Fruit fly (Drosophila melanogaster): ENCODE data around the gene Or69a.

Or69a gene

dm6 chr3L:12967633-12968032 is at the start of gene Or69a:
TSS of gene Or69a (minus strand) at chr3L:12967733.
- TF ChIP-seq Ets98B (GFP tag; IDR thresholded peaks at IDR 0.05), result no peak
- TF ChIP-seq D1 (tag; optimal IDR thresholded peaks at IDR 0.05), result no peak
- no peak for TF ChIP-seq CG32121 (GFP tag; IDR thresholded peaks at IDR 0.05)
- TF ChIP-seq CG13204 (GFP tag; optimal IDR thresholded peaks at IDR 0.05), result no peak
- TF ChIP-seq Pif1B (GFP tag; optimal IDR thresholded peaks at IDR 0.05), result no peak
- no peak for TF ChIP-seq EcR (GFP tag; optimal IDR thresholded peaks at IDR 0.05)
- TF ChIP-seq CG8159 (tag; optimal IDR thresholded peaks at IDR 0.05), result no peak
- TF ChIP-seq Snoo (tag; optimal IDR thresholded peaks at IDR 0.05), result no peak
- no peak for TF ChIP-seq CG12605 (GFP tag; IDR thresholded peaks at IDR 0.05)
- no peak for TF ChIP-seq CG34367 (tag; optimal IDR thresholded peaks at IDR 0.05)

dm6 chr3L:13015823-13016465 is 48.4 kb upstream of the Or69a start, which contains the start of gene CG11267:
TSS of gene CG11267 (plus strand) at chr3L:13016050.
- TF ChIP-seq CG17806 (tag; optimal IDR thresholded peaks at IDR 0.05) (peak; percentile 88), Pif1B (GFP tag; optimal IDR thresholded peaks at IDR 0.05) (peak; percentile 73), CG8159 (tag; optimal IDR thresholded peaks at IDR 0.05) (peak; percentile 89), CG8301 (tag; optimal IDR thresholded peaks at IDR 0.05) (peak; percentile 88), CG15710 (tag; optimal IDR thresholded peaks at IDR 0.05) (peak; percentile 79), CG14655 (GFP tag; optimal IDR thresholded peaks at IDR 0.05) (peak; percentile 90), gl (tag; optimal IDR thresholded peaks at IDR 0.05) (peak; percentile 69), CG12605 (GFP tag; IDR thresholded peaks at IDR 0.05) (peak; percentile 84), rn (GFP tag; IDR thresholded peaks at IDR 0.05) (peak; percentile 86), CG4496 (GFP tag; IDR thresholded peaks at IDR 0.05) (peak; percentile 96), Snoo (tag; optimal IDR thresholded peaks at IDR 0.05) (peak; percentile 77), CG32121 (GFP tag; IDR thresholded peaks at IDR 0.05) (peak; percentile 84), CG13204 (GFP tag; optimal IDR thresholded peaks at IDR 0.05) (no peak), CG9948 (tag; optimal IDR thresholded peaks at IDR 0.05) (peak; percentile 83), CG10348 (GFP tag; IDR thresholded peaks at IDR 0.05) (peak; percentile 76), CG34367 (tag; optimal IDR thresholded peaks at IDR 0.05) (peak; percentile 79), Pif1A (GFP tag; optimal IDR thresholded peaks at IDR 0.05) (peak; percentile 84), fd96Ca (GFP tag; IDR thresholded peaks at IDR 0.05) (peak; percentile 55; the same call in 2 of the 3 replicates), D1 (tag; optimal IDR thresholded peaks at IDR 0.05) (peak; percentile 56), Ets98B (GFP tag; IDR thresholded peaks at IDR 0.05) (peak; percentile 94), EcR (GFP tag; optimal IDR thresholded peaks at IDR 0.05) (peak; percentile 82)

dm6 chr3L:13015195-13015822 is 47.8 kb upstream of the Or69a start, which contains the start of gene MICAL-like:
TSS of gene MICAL-like (minus strand) at chr3L:13015332.
- TF ChIP-seq gl (tag; optimal IDR thresholded peaks at IDR 0.05) (no peak), fd96Ca (GFP tag; IDR thresholded peaks at IDR 0.05) (no peak; the same call in 2 of the 3 replicates), EcR (GFP tag; optimal IDR thresholded peaks at IDR 0.05) (peak; percentile 89), CG4496 (GFP tag; IDR thresholded peaks at IDR 0.05) (peak; percentile 25; the same call in 2 of the 3 replicates), Pif1B (GFP tag; optimal IDR thresholded peaks at IDR 0.05) (no peak), D1 (tag; optimal IDR thresholded peaks at IDR 0.05) (no peak)

- TF ChIP-seq Pif1A (GFP tag; optimal IDR thresholded peaks at IDR 0.05) (no peak), Ets98B (GFP tag; IDR thresholded peaks at IDR 0.05) (no peak), Snoo (tag; optimal IDR thresholded peaks at IDR 0.05) (no peak), D1 (tag; optimal IDR thresholded peaks at IDR 0.05) (no peak), CG12605 (GFP tag; IDR thresholded peaks at IDR 0.05) (no peak), CG34367 (tag; optimal IDR thresholded peaks at IDR 0.05) (no peak), CG17806 (tag; optimal IDR thresholded peaks at IDR 0.05) (no peak)
Observed at dm6 chr3L:13014693-13015092, 47.2 kb upstream of the Or69a start.

dm6 chr3L:13011511-13011910 is 44.0 kb upstream of the Or69a start, which contains the start of gene Cul6:
TSS of gene Cul6 (minus strand) at chr3L:13011685.
- TF ChIP-seq CG15710 (tag; optimal IDR thresholded peaks at IDR 0.05), result no peak
- TF ChIP-seq rn (GFP tag; IDR thresholded peaks at IDR 0.05), result no peak
- TF ChIP-seq fd96Ca (GFP tag; IDR thresholded peaks at IDR 0.05), result no peak
- no peak for TF ChIP-seq Pif1B (GFP tag; optimal IDR thresholded peaks at IDR 0.05)
- TF ChIP-seq CG12605 (GFP tag; IDR thresholded peaks at IDR 0.05), result no peak
- TF ChIP-seq CG32121 (GFP tag; IDR thresholded peaks at IDR 0.05), result no peak
- TF ChIP-seq gl (tag; optimal IDR thresholded peaks at IDR 0.05), result no peak
- TF ChIP-seq EcR (GFP tag; optimal IDR thresholded peaks at IDR 0.05), result no peak
- TF ChIP-seq CG34367 (tag; optimal IDR thresholded peaks at IDR 0.05), result no peak
- TF ChIP-seq CG8159 (tag; optimal IDR thresholded peaks at IDR 0.05), result no peak
- no peak for TF ChIP-seq CG10348 (GFP tag; IDR thresholded peaks at IDR 0.05)
- TF ChIP-seq CG14655 (GFP tag; optimal IDR thresholded peaks at IDR 0.05), result no peak
- no peak for TF ChIP-seq Ets98B (GFP tag; IDR thresholded peaks at IDR 0.05)
- no peak for TF ChIP-seq CG8301 (tag; optimal IDR thresholded peaks at IDR 0.05)
- TF ChIP-seq D1 (tag; optimal IDR thresholded peaks at IDR 0.05), result no peak

dm6 chr3L:13007946-13008462 is 40.5 kb upstream of the Or69a start:
- TF ChIP-seq D1 (tag; optimal IDR thresholded peaks at IDR 0.05), result peak; percentile 32
- no peak for TF ChIP-seq fd96Ca (GFP tag; IDR thresholded peaks at IDR 0.05)
